Worm (Caenorhabditis elegans): ENCODE data around the gene cex-1.

DNA sequence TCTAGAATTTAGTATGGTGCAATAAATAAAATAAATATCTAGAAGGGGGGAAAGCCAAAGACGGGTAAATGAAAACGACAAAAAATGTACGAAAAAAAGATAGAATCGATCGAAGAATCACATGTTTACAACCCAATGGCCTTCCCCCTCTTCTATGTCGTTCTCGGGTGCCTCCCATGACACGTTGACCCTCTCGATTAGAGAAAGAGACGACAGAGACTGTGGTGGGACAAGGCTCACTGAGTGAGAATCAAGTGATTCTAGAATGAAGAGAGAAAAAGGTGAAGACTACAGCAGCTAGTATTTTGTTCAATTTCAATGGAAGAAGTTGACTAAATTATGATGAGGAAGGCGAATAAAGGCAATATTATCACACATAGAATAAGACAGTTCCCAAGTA lies 21.4 kb upstream of the cex-1 start:
- TF ChIP-seq tbx-37 (GFP tag; conservative IDR thresholded peaks at IDR 0.05) (no peak), tbx-11 (GFP tag; IDR thresholded peaks at IDR 0.05) (no peak), ama-1 (optimal IDR thresholded peaks at IDR 0.05) (no peak), F13C5.2 (tag; optimal IDR thresholded peaks at IDR 0.05) (no peak), flt-1 (GFP tag; IDR thresholded peaks at IDR 0.05) (no peak), hnd-1 (tag; optimal IDR thresholded peaks at IDR 0.05) (no peak), ets-7 (tag; optimal IDR thresholded peaks at IDR 0.05) (no peak), B0310.2 (tag; optimal IDR thresholded peaks at IDR 0.05) (no peak), aly-1 (tag; optimal IDR thresholded peaks at IDR 0.05) (no peak), hmbx-1 (tag; optimal IDR thresholded peaks at IDR 0.05) (no peak), pes-1 (GFP tag; IDR thresholded peaks at IDR 0.05) (no peak), ceh-13 (GFP tag; optimal IDR thresholded peaks at IDR 0.05) (no peak), sea-1 (GFP tag; conservative IDR thresholded peaks at IDR 0.05) (no peak)

All from whole organism, early embryonic.